Worm (Caenorhabditis elegans): ENCODE data around the gene H12D21.5.
"Not testable (repeated sequence)": the region's sequence is repeated elsewhere in the genome, so short reads cannot be mapped to it uniquely, and the experiment has no call there.

Gene H12D21.5

ce11 chrV:14876257-14876656 is 17.5 kb upstream of the H12D21.5 start (continued):
- TF ChIP-seq aly-2 (tag; optimal IDR thresholded peaks at IDR 0.05) (no peak), mab-9 (GFP tag; IDR thresholded peaks at IDR 0.05) (no peak), egl-13 (tag; optimal IDR thresholded peaks at IDR 0.05) (no peak), nhr-47 (tag; optimal IDR thresholded peaks at IDR 0.05) (peak; percentile 61), vab-15 (tag; optimal IDR thresholded peaks at IDR 0.05) (no peak), C34B4.2 (tag; optimal IDR thresholded peaks at IDR 0.05) (no peak), fkh-10 (GFP tag; optimal IDR thresholded peaks at IDR 0.05) (no peak), unc-62 (GFP tag; optimal IDR thresholded peaks at IDR 0.05) (no peak), lsy-2 (tag; optimal IDR thresholded peaks at IDR 0.05) (peak; percentile 0 to 40), nhr-71 (tag; optimal IDR thresholded peaks at IDR 0.05) (peak; percentile 61), zip-4 (GFP tag; optimal IDR thresholded peaks at IDR 0.05) (no peak), skn-1 (tag; optimal IDR thresholded peaks at IDR 0.05) (no peak), dsc-1 (tag; optimal IDR thresholded peaks at IDR 0.05) (peak; percentile 44), ceh-82 (tag; optimal IDR thresholded peaks at IDR 0.05) (peak in 2 of 3 experiments; percentile 12 to 28), rnt-1 (tag; optimal IDR thresholded peaks at IDR 0.05) (peak; percentile 79), nhr-20 (tag; optimal IDR thresholded peaks at IDR 0.05) (peak; percentile 48), tbx-2 (tag; optimal IDR thresholded peaks at IDR 0.05) (peak; percentile 21), nhr-11 (tag; optimal IDR thresholded peaks at IDR 0.05) (no peak), lin-14 (GFP tag; optimal IDR thresholded peaks at IDR 0.05) (peak; percentile 38), F16B12.6 (tag; optimal IDR thresholded peaks at IDR 0.05) (no peak), snu-23 (GFP tag; optimal IDR thresholded peaks at IDR 0.05) (peak; percentile 69), unc-30 (tag; optimal IDR thresholded peaks at IDR 0.05) (no peak), lin-35 (GFP tag; optimal IDR thresholded peaks at IDR 0.05) (peak; percentile 39 to 70), unc-86 (tag; optimal IDR thresholded peaks at IDR 0.05) (no peak), unc-130 (tag; optimal IDR thresholded peaks at IDR 0.05) (peak; percentile 8), hlh-4 (tag; optimal IDR thresholded peaks at IDR 0.05) (no peak), C16A3.4 (tag; optimal IDR thresholded peaks at IDR 0.05) (peak; percentile 50), ztf-11 (tag; optimal IDR thresholded peaks at IDR 0.05) (no peak)

ce11 chrV:14876724-14877123 is 17.1 kb upstream of the H12D21.5 start, which contains the start of gene ZC412.10:
ZC412.10 (minus strand) TSS chrV:14876824.
- TF ChIP-seq jun-1, snpc-4, nhr-84 (tag; optimal IDR thresholded peaks at IDR 0.05): not testable (repeated sequence)

ce11 chrV:14877242-14877819 is 16.5 kb upstream of the H12D21.5 start:
- TF ChIP-seq jun-1 (tag; optimal IDR thresholded peaks at IDR 0.05) (no peak), aha-1 (tag; optimal IDR thresholded peaks at IDR 0.05) (no peak), pax-3 (tag; optimal IDR thresholded peaks at IDR 0.05) (no peak), ztf-11 (tag; optimal IDR thresholded peaks at IDR 0.05) (no peak), irx-1 (tag; optimal IDR thresholded peaks at IDR 0.05) (no peak), fos-1 (tag; optimal IDR thresholded peaks at IDR 0.05) (no peak), ceh-88 (GFP tag; IDR thresholded peaks at IDR 0.05) (no peak), efl-3 (GFP tag; optimal IDR thresholded peaks at IDR 0.05) (no peak), vab-15 (tag; optimal IDR thresholded peaks at IDR 0.05) (no peak), lin-14 (GFP tag; optimal IDR thresholded peaks at IDR 0.05) (peak; percentile 8), mef-2 (tag; optimal IDR thresholded peaks at IDR 0.05) (no peak), nhr-85 (tag) (peak; percentile 3), tlp-1 (tag; optimal IDR thresholded peaks at IDR 0.05) (no peak), dpl-1 (GFP tag; optimal IDR thresholded peaks at IDR 0.05) (no peak), ets-5 (GFP tag; IDR thresholded peaks at IDR 0.05) (no peak), blmp-1 (tag; optimal IDR thresholded peaks at IDR 0.05) (peak; percentile 95), unc-130 (tag; optimal IDR thresholded peaks at IDR 0.05) (no peak), efl-1 (optimal IDR thresholded peaks at IDR 0.05) (no peak), efl-1 (GFP tag; optimal IDR thresholded peaks at IDR 0.05 in 1 of 2) (peak in 1 of 2 experiments; percentile 73), pqm-1 (tag; optimal IDR thresholded peaks at IDR 0.05) (no peak), ces-1 (GFP tag; optimal IDR thresholded peaks at IDR 0.05) (no peak), fkh-10 (GFP tag; optimal IDR thresholded peaks at IDR 0.05) (no peak), F16B12.6 (tag; optimal IDR thresholded peaks at IDR 0.05) (no peak), skn-1 (tag; optimal IDR thresholded peaks at IDR 0.05) (no peak)

All from whole organism, L1 larva.